Fruit fly (Drosophila melanogaster) whole organism, embryonic: ENCODE results near the gene CG31068.

Experiments used
- C15 ChIP-seq: fragments of 200-800 bp; sonication (Bioruptor generic); IDR thresholded peaks from 3 replicates; pipeline ENCODE4 v1.3.6; 2022; ENCODE audit warnings: missing biosample characterization, missing genetic modification characterization
- CG10654 ChIP-seq: fragments of 200-800 bp; sonication (Bioruptor generic); optimal IDR thresholded peaks from 2 replicates; lab custom pipeline; 2016; ENCODE audit warnings: missing biosample characterization, missing genetic modification characterization
- CG11398 ChIP-seq: fragments of 200-800 bp; sonication (Bioruptor generic); optimal IDR thresholded peaks from 2 replicates; lab custom pipeline; 2016; ENCODE audit warnings: missing biosample characterization, missing genetic modification characterization
- CG11696 ChIP-seq: fragments of 200-800 bp; sonication (Bioruptor generic); IDR thresholded peaks from 2 replicates; pipeline ENCODE4 v1.3.6; 2022; ENCODE audit warnings: missing biosample characterization, missing genetic modification characterization
- CG11723 ChIP-seq: fragments of 200-800 bp; sonication (Bioruptor generic); optimal IDR thresholded peaks from 2 replicates; lab custom pipeline; 2017; ENCODE audit warnings: missing biosample characterization, mild to moderate bottlenecking, missing genetic modification characterization
- CG12769 ChIP-seq: fragments of 200-800 bp; sonication (Bioruptor generic); optimal IDR thresholded peaks from 2 replicates; lab custom pipeline; 2019; ENCODE audit warnings: missing biosample characterization, mild to moderate bottlenecking, missing genetic modification characterization, moderate library complexity
- CG12942 ChIP-seq: fragments of 200-800 bp; sonication (Bioruptor generic); optimal IDR thresholded peaks from 3 replicates; lab custom pipeline; 2016; ENCODE audit warnings: missing biosample characterization, missing genetic modification characterization
- CG13296 ChIP-seq: fragments of 200-800 bp; sonication (Bioruptor generic); optimal IDR thresholded peaks from 3 replicates; lab custom pipeline; 2018; ENCODE audit warnings: missing biosample characterization, mild to moderate bottlenecking, missing genetic modification characterization
- CG14014 ChIP-seq: fragments of 200-800 bp; sonication (Bioruptor generic); IDR thresholded peaks from 2 replicates; pipeline ENCODE4 v1.3.6; 2022; ENCODE audit warnings: missing biosample characterization, missing genetic modification characterization
- CG15269 ChIP-seq: fragments of 200-800 bp; sonication (Bioruptor generic); optimal IDR thresholded peaks from 2 replicates; lab custom pipeline; 2018; ENCODE audit warnings: missing biosample characterization, mild to moderate bottlenecking, missing genetic modification characterization, moderate library complexity
- CG18011 ChIP-seq: fragments of 200-800 bp; sonication (Bioruptor generic); optimal IDR thresholded peaks from 2 replicates; lab custom pipeline; 2017; ENCODE audit warnings: missing biosample characterization, missing genetic modification characterization, mild to moderate bottlenecking, moderate library complexity, missing genotype
- CG31388 ChIP-seq: fragments of 200-800 bp; sonication (Bioruptor generic); optimal IDR thresholded peaks from 2 replicates; lab custom pipeline; 2016; ENCODE audit warnings: missing biosample characterization, missing genetic modification characterization
- CG3163 ChIP-seq: fragments of 200-800 bp; sonication (Bioruptor generic); optimal IDR thresholded peaks from 3 replicates; lab custom pipeline; 2016; ENCODE audit warnings: missing biosample characterization, missing genetic modification characterization
- CG32772 ChIP-seq: fragments of 200-800 bp; sonication (Bioruptor generic); IDR thresholded peaks from 2 replicates; pipeline ENCODE4 v1.3.6; 2022; ENCODE audit warnings: missing biosample characterization, missing genetic modification characterization
- CG3838 ChIP-seq: fragments of 200-800 bp; sonication (Bioruptor generic); optimal IDR thresholded peaks from 3 replicates; lab custom pipeline; 2016; ENCODE audit warnings: missing biosample characterization, missing genetic modification characterization
- CG4328 ChIP-seq: fragments of 200-800 bp; sonication (Bioruptor generic); optimal IDR thresholded peaks from 3 replicates; lab custom pipeline; 2017; ENCODE audit warnings: missing biosample characterization, missing genetic modification reagents, missing genetic modification characterization
- CG6683 ChIP-seq: fragments of 200-800 bp; sonication (Bioruptor generic); optimal IDR thresholded peaks from 2 replicates; lab custom pipeline; 2017; ENCODE audit warnings: missing biosample characterization, mild to moderate bottlenecking, missing genetic modification characterization, missing genetic modification reagents
- CG6689 ChIP-seq: fragments of 200-800 bp; sonication (Bioruptor generic); IDR thresholded peaks from 2 replicates; pipeline ENCODE4 v1.3.6; 2022; ENCODE audit warnings: missing biosample characterization, missing genetic modification characterization
- CG7357 ChIP-seq: fragments of 200-800 bp; sonication (Bioruptor generic); IDR thresholded peaks from 3 replicates; pipeline ENCODE4 v1.3.6; 2022; ENCODE audit warnings: missing biosample characterization, missing genetic modification characterization
- CG8359 ChIP-seq: fragments of 200-800 bp; sonication (Bioruptor generic); optimal IDR thresholded peaks from 2 replicates; lab custom pipeline; 2017; ENCODE audit warnings: missing biosample characterization, mild to moderate bottlenecking, missing genetic modification characterization, borderline replicate concordance
- CG8944 ChIP-seq: fragments of 200-800 bp; sonication (Bioruptor generic); optimal IDR thresholded peaks from 3 replicates; lab custom pipeline; 2016; ENCODE audit warnings: missing biosample characterization, missing genetic modification characterization
- CG9797 ChIP-seq: fragments of 200-800 bp; sonication (Bioruptor generic); optimal IDR thresholded peaks from 3 replicates; lab custom pipeline; 2018; ENCODE audit warnings: missing biosample characterization, mild to moderate bottlenecking, missing genetic modification characterization
- CG9932 ChIP-seq: fragments of 200-800 bp; sonication (Bioruptor generic); IDR thresholded peaks from 2 replicates; pipeline ENCODE4 v1.3.6; 2022; ENCODE audit warnings: missing biosample characterization, missing genetic modification characterization
- D19B ChIP-seq: fragments of 200-800 bp; sonication (Bioruptor generic); optimal IDR thresholded peaks from 2 replicates; lab custom pipeline; 2017; ENCODE audit warnings: missing biosample characterization, mild to moderate bottlenecking, missing genetic modification characterization
- Dbx ChIP-seq: fragments of 200-800 bp; sonication (Bioruptor generic); IDR thresholded peaks from 3 replicates; pipeline ENCODE4 v1.3.6; 2022; ENCODE audit warnings: missing biosample characterization, missing genetic modification characterization
- Doc2 ChIP-seq: fragments of 200-800 bp; sonication (Bioruptor generic); IDR thresholded peaks from 2 replicates; pipeline ENCODE4 v1.3.6; 2022; ENCODE audit warnings: missing biosample characterization, missing genetic modification characterization
- E2f2 ChIP-seq: fragments of 200-800 bp; sonication (Bioruptor generic); IDR thresholded peaks from 2 replicates; pipeline ENCODE4 v1.3.6; 2022; ENCODE audit warnings: missing biosample characterization, missing genetic modification characterization
- Fer1 ChIP-seq: fragments of 200-800 bp; sonication (Bioruptor generic); optimal IDR thresholded peaks from 2 replicates; lab custom pipeline; 2017; ENCODE audit warnings: missing biosample characterization, mild to moderate bottlenecking, missing genetic modification characterization
- Hmx ChIP-seq: fragments of 200-800 bp; sonication (Bioruptor generic); optimal IDR thresholded peaks from 2 replicates; lab custom pipeline; 2016; ENCODE audit warnings: missing biosample characterization, missing genetic modification characterization
- Jarid2 ChIP-seq: fragments of 200-800 bp; sonication (Bioruptor generic); optimal IDR thresholded peaks from 3 replicates; lab custom pipeline; 2017; ENCODE audit warnings: mild to moderate bottlenecking, missing biosample characterization, missing genetic modification reagents, missing genetic modification characterization
- Lim3 ChIP-seq: fragments of 200-800 bp; sonication (Bioruptor generic); IDR thresholded peaks from 2 replicates; pipeline ENCODE4 v1.3.6; 2022; ENCODE audit warnings: missing biosample characterization, missing genetic modification characterization
- Lpt ChIP-seq: fragments of >200 bp; optimal IDR thresholded peaks from 2 replicates; lab custom pipeline; 2018; ENCODE audit warnings: missing biosample characterization, missing genetic modification characterization
- NfI ChIP-seq: fragments of 200-800 bp; sonication (Bioruptor generic); optimal IDR thresholded peaks from 3 replicates; lab custom pipeline; 2018; ENCODE audit warnings: missing biosample characterization, mild to moderate bottlenecking, missing genetic modification characterization, moderate library complexity
- Oaz ChIP-seq: fragments of 200-800 bp; sonication (Bioruptor generic); IDR thresholded peaks from 2 replicates; pipeline ENCODE4 v1.3.6; 2022; ENCODE audit warnings: missing biosample characterization, missing genetic modification characterization
- Oli ChIP-seq: fragments of 200-800 bp; sonication (Bioruptor generic); optimal IDR thresholded peaks from 2 replicates; lab custom pipeline; 2018; ENCODE audit warnings: missing biosample characterization, mild to moderate bottlenecking, missing genetic modification characterization, moderate library complexity
- Sry-δ ChIP-seq: fragments of 200-800 bp; sonication (Bioruptor generic); optimal IDR thresholded peaks from 2 replicates; lab custom pipeline; 2016; ENCODE audit warnings: missing biosample characterization, missing genetic modification characterization
- Trl ChIP-seq, 3 experiments: fragments of >200 bp in 2 of 3; fragments of 200-800 bp in 1 of 3; sonication (Bioruptor generic) in 1 of 3; optimal IDR thresholded peaks; 2 replicates in 1 of 3; 3 replicates in 2 of 3; lab custom pipeline; 2016 to 2017; ENCODE audit warnings: missing biosample characterization in 1 of 3, missing genetic modification characterization in 1 of 3
- cato ChIP-seq: fragments of 200-800 bp; sonication (Bioruptor generic); optimal IDR thresholded peaks from 2 replicates; lab custom pipeline; 2016; ENCODE audit warnings: missing biosample characterization, missing genetic modification characterization, borderline replicate concordance
- crc ChIP-seq: fragments of 200-800 bp; sonication (Bioruptor generic); optimal IDR thresholded peaks from 2 replicates; lab custom pipeline; 2016; ENCODE audit warnings: missing biosample characterization, missing genetic modification characterization
- eve ChIP-seq, 2 experiments: fragments of >200 bp; optimal IDR thresholded peaks; 2 replicates each; lab custom pipeline; 2017; ENCODE audit warnings: missing biosample characterization in 2 of 2, missing genetic modification characterization in 2 of 2
- fd64A ChIP-seq: fragments of 200-800 bp; sonication (Bioruptor generic); optimal IDR thresholded peaks from 3 replicates; lab custom pipeline; 2018; ENCODE audit warnings: missing biosample characterization, mild to moderate bottlenecking, missing genetic modification characterization
- fru ChIP-seq: fragments of >200 bp; optimal IDR thresholded peaks from 2 replicates; lab custom pipeline; 2017
- ham ChIP-seq: fragments of 200-800 bp; sonication (Bioruptor generic); IDR thresholded peaks from 2 replicates; pipeline ENCODE4 v1.3.6; 2022; ENCODE audit warnings: missing biosample characterization, missing genetic modification characterization
- jing ChIP-seq: fragments of 200-800 bp; sonication (Bioruptor generic); optimal IDR thresholded peaks from 2 replicates; lab custom pipeline; 2018; ENCODE audit warnings: missing biosample characterization, mild to moderate bottlenecking, missing genetic modification characterization
- lmd ChIP-seq: fragments of 200-800 bp; sonication (Bioruptor generic); IDR thresholded peaks from 2 replicates; pipeline ENCODE4 v1.3.6; 2022; ENCODE audit warnings: missing biosample characterization, missing genetic modification characterization
- mam ChIP-seq: fragments of 200-800 bp; sonication (Bioruptor generic); optimal IDR thresholded peaks from 3 replicates; lab custom pipeline; 2016; ENCODE audit warnings: missing biosample characterization, missing genetic modification characterization
- nau ChIP-seq: fragments of 200-800 bp; sonication (Bioruptor generic); optimal IDR thresholded peaks from 3 replicates; lab custom pipeline; 2017; ENCODE audit warnings: missing biosample characterization, mild to moderate bottlenecking, missing genetic modification characterization, missing genetic modification reagents
- pum ChIP-seq: fragments of 200-800 bp; sonication (Bioruptor generic); optimal IDR thresholded peaks from 2 replicates; lab custom pipeline; 2016; ENCODE audit warnings: missing biosample characterization, missing genetic modification characterization
- ro ChIP-seq: fragments of 200-800 bp; sonication (Bioruptor generic); IDR thresholded peaks from 2 replicates; pipeline ENCODE4 v1.3.6; 2022; ENCODE audit warnings: missing biosample characterization, missing genetic modification characterization
- sr ChIP-seq: fragments of 200-800 bp; sonication (Bioruptor generic); IDR thresholded peaks from 3 replicates; pipeline ENCODE4 v1.3.6; 2022; ENCODE audit warnings: missing biosample characterization, missing genetic modification characterization
- stc ChIP-seq: fragments of 200-800 bp; sonication (Bioruptor generic); IDR thresholded peaks from 2 replicates; pipeline ENCODE4 v1.3.6; 2022; ENCODE audit warnings: missing biosample characterization, missing genetic modification characterization
- trem ChIP-seq: fragments of 200-800 bp; optimal IDR thresholded peaks from 3 replicates; lab custom pipeline; 2019; ENCODE audit warnings: missing biosample characterization, mild to moderate bottlenecking, missing genetic modification characterization, moderate library complexity
- unc-4 ChIP-seq: fragments of 200-800 bp; sonication (Bioruptor generic); IDR thresholded peaks from 2 replicates; pipeline ENCODE4 v1.3.6; 2022; ENCODE audit warnings: missing biosample characterization, missing genetic modification characterization; ENCODE audit not compliant: partially characterized antibody

CG31068 gene

DNA sequence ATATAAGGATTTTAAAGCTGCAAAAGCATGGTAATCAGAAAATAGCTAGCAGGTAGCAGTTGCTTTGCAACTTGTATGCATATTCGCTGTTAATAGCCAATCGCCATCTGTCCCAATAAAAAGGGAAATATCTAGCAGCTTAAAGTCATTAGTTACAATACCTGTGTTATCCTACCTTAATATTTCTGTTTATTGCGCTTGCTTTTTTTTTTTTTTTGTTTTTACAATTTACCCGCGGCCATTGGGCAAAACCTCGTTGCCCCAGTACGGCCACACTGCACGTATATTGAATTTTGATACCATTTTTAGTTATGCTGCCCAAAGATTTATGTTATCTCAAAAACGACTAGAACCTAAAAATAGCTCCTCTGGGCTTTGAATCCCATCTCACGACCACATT is 38.7 kb downstream of the CG31068 start (continued):
- TF ChIP-seq pum (GFP tag; lab: Kevin White, UChicago) = no peak
- TF ChIP-seq fru (lab: Kevin White, UChicago) = no peak
- no peak for TF ChIP-seq Trl (optimal IDR thresholded peaks at IDR 0.05; lab: Kevin White, UChicago)
- no peak for TF ChIP-seq Trl (GFP tag; optimal IDR thresholded peaks at IDR 0.05; lab: Kevin White, UChicago)
- no peak for TF ChIP-seq C15 (GFP tag; lab: Robert Waterston, UW)
- no peak for TF ChIP-seq cato (GFP tag; lab: Kevin White, UChicago)
- TF ChIP-seq Dbx (GFP tag; lab: Robert Waterston, UW) = no peak
- TF ChIP-seq nau (GFP tag; lab: Kevin White, UChicago) = no peak
- TF ChIP-seq CG18011 (GFP tag; lab: Kevin White, UChicago) = no peak
- TF ChIP-seq CG13296 = no peak
- TF ChIP-seq CG4328 (GFP tag; lab: Kevin White, UChicago) = no peak
- no peak for TF ChIP-seq sr (GFP tag; lab: Robert Waterston, UW)
- TF ChIP-seq CG6683 (GFP tag; lab: Kevin White, UChicago) = no peak
- TF ChIP-seq Hmx (GFP tag; lab: Kevin White, UChicago) = no peak
- TF ChIP-seq stc (GFP tag; lab: Robert Waterston, UW) = no peak
- TF ChIP-seq CG15269 = no peak
- no peak for TF ChIP-seq CG9932 (GFP tag; lab: Robert Waterston, UW)
- no peak for TF ChIP-seq CG8359 (GFP tag; lab: Kevin White, UChicago)
- no peak for TF ChIP-seq CG11723
- TF ChIP-seq Oaz (GFP tag; lab: Robert Waterston, UW) = no peak
- TF ChIP-seq unc-4 (GFP tag; lab: Robert Waterston, UW) = no peak
- no peak for TF ChIP-seq Fer1 (GFP tag; lab: Kevin White, UChicago)
- TF ChIP-seq CG9797 = peak; percentile 41
- no peak for TF ChIP-seq CG14014 (GFP tag; lab: Robert Waterston, UW)
- TF ChIP-seq ro = no peak
- no peak for TF ChIP-seq CG3163 (GFP tag; lab: Kevin White, UChicago)
- TF ChIP-seq ham (GFP tag; lab: Robert Waterston, UW) = no peak
- no peak for TF ChIP-seq jing (GFP tag; lab: Kevin White, UChicago)
- no peak for TF ChIP-seq CG12769 (tag; lab: Kevin White, UChicago)
- TF ChIP-seq trem (tag; lab: Kevin White, UChicago) = peak; percentile 41
- no peak for TF ChIP-seq CG3838
- TF ChIP-seq CG31388 = no peak
- TF ChIP-seq lmd = no peak
- TF ChIP-seq Sry-δ (GFP tag; lab: Kevin White, UChicago) = peak; percentile 8
- TF ChIP-seq crc (GFP tag; lab: Kevin White, UChicago) = no peak
- no peak for TF ChIP-seq D19B (GFP tag; lab: Kevin White, UChicago)
- 0 out of 2 replicates have a peak, but pooled peaks have one; percentile 40 for TF ChIP-seq CG32772 (GFP tag; lab: Robert Waterston, UW)
- TF ChIP-seq mam = no peak
- no peak for TF ChIP-seq NfI (GFP tag; lab: Kevin White, UChicago)
- TF ChIP-seq fd64A = no peak
- TF ChIP-seq CG6689 (GFP tag; lab: Robert Waterston, UW) = no peak
- TF ChIP-seq Lpt (GFP tag; lab: Kevin White, UChicago) = no peak
- no peak for TF ChIP-seq Doc2
- TF ChIP-seq Lim3 (GFP tag; lab: Robert Waterston, UW) = no peak
- no peak for TF ChIP-seq CG10654 (GFP tag; lab: Kevin White, UChicago)
- no peak for TF ChIP-seq CG7357 (GFP tag; lab: Robert Waterston, UW)
- no peak for TF ChIP-seq CG8944 (GFP tag; lab: Kevin White, UChicago)
- TF ChIP-seq Oli (tag; lab: Kevin White, UChicago) = no peak
- TF ChIP-seq Jarid2 (GFP tag; lab: Kevin White, UChicago) = no peak
- no peak for TF ChIP-seq CG12942 (GFP tag; lab: Kevin White, UChicago)
- no peak for TF ChIP-seq eve (GFP tag; optimal IDR thresholded peaks at IDR 0.05; lab: Kevin White, UChicago)
- no peak for TF ChIP-seq CG11696
- no peak for TF ChIP-seq CG11398 (GFP tag; lab: Kevin White, UChicago)
- TF ChIP-seq E2f2 = peak; percentile 41; the same call in 1 of the 2 replicates
